Fruit fly (Drosophila melanogaster): ENCODE measurements around the gene CG5114.

CG5114 gene

dm6 chr3L:14978496-14978894 is 4.1 kb upstream of the CG5114 start:
- TF ChIP-seq CG13204 (GFP tag; optimal IDR thresholded peaks at IDR 0.05) (peak; percentile 3), Pif1B (GFP tag; optimal IDR thresholded peaks at IDR 0.05) (no peak), EcR (GFP tag; optimal IDR thresholded peaks at IDR 0.05) (peak; percentile 98), CG8159 (tag; optimal IDR thresholded peaks at IDR 0.05) (no peak), CG34367 (tag; optimal IDR thresholded peaks at IDR 0.05) (no peak), CG9948 (tag; optimal IDR thresholded peaks at IDR 0.05) (no peak), CG17806 (tag; optimal IDR thresholded peaks at IDR 0.05) (no peak), CG12605 (GFP tag; IDR thresholded peaks at IDR 0.05) (no peak), Snoo (tag; optimal IDR thresholded peaks at IDR 0.05) (no peak), CG15710 (tag; optimal IDR thresholded peaks at IDR 0.05) (no peak), CG32121 (GFP tag; IDR thresholded peaks at IDR 0.05) (peak; percentile 39), gl (tag; optimal IDR thresholded peaks at IDR 0.05) (no peak), Pif1A (GFP tag; optimal IDR thresholded peaks at IDR 0.05) (no peak), CG8301 (tag; optimal IDR thresholded peaks at IDR 0.05) (no peak), rn (GFP tag; IDR thresholded peaks at IDR 0.05) (no peak), CG4496 (GFP tag; IDR thresholded peaks at IDR 0.05) (0 out of 3 replicates have a peak, but pooled peaks have one; percentile 38), Ets98B (GFP tag; IDR thresholded peaks at IDR 0.05) (0 out of 2 replicates have a peak, but pooled peaks have one; percentile 24), fd96Ca (GFP tag; IDR thresholded peaks at IDR 0.05) (peak; percentile 73)

dm6 chr3L:14979332-14979731 is 3.3 kb upstream of the CG5114 start, which contains the start of gene CG3349:
Gene CG3349, plus strand, starts transcription at chr3L:14979620.
- TF ChIP-seq Snoo (tag; optimal IDR thresholded peaks at IDR 0.05) (no peak), Ets98B (GFP tag; IDR thresholded peaks at IDR 0.05) (no peak), fd96Ca (GFP tag; IDR thresholded peaks at IDR 0.05) (no peak), CG17806 (tag; optimal IDR thresholded peaks at IDR 0.05) (no peak), CG9948 (tag; optimal IDR thresholded peaks at IDR 0.05) (no peak), gl (tag; optimal IDR thresholded peaks at IDR 0.05) (no peak), CG10348 (GFP tag; IDR thresholded peaks at IDR 0.05) (no peak), CG15710 (tag; optimal IDR thresholded peaks at IDR 0.05) (no peak), CG14655 (GFP tag; optimal IDR thresholded peaks at IDR 0.05) (no peak)

- TF ChIP-seq EcR (GFP tag; optimal IDR thresholded peaks at IDR 0.05), result peak; percentile 66
- no peak for TF ChIP-seq CG34367 (tag; optimal IDR thresholded peaks at IDR 0.05)
Measured at dm6 chr3L:14980038-14980437, 2.6 kb upstream of the CG5114 start.

- TF ChIP-seq CG14655 (GFP tag; optimal IDR thresholded peaks at IDR 0.05), result peak; percentile 89
- peak; percentile 47 for TF ChIP-seq Snoo (tag; optimal IDR thresholded peaks at IDR 0.05)
- TF ChIP-seq CG13204 (GFP tag; optimal IDR thresholded peaks at IDR 0.05), result no peak
- no peak; the same call in 1 of the 2 replicates for TF ChIP-seq rn (GFP tag; IDR thresholded peaks at IDR 0.05)
- TF ChIP-seq CG15710 (tag; optimal IDR thresholded peaks at IDR 0.05), result peak; percentile 74
- TF ChIP-seq gl (tag; optimal IDR thresholded peaks at IDR 0.05), result peak; percentile 40
- peak; percentile 71 for TF ChIP-seq Pif1B (GFP tag; optimal IDR thresholded peaks at IDR 0.05)
- TF ChIP-seq CG17806 (tag; optimal IDR thresholded peaks at IDR 0.05), result peak; percentile 85
- TF ChIP-seq CG4496 (GFP tag; IDR thresholded peaks at IDR 0.05), result peak; percentile 95
- peak; percentile 75 for TF ChIP-seq CG34367 (tag; optimal IDR thresholded peaks at IDR 0.05)
- TF ChIP-seq CG8159 (tag; optimal IDR thresholded peaks at IDR 0.05), result peak; percentile 79
- peak; percentile 93 for TF ChIP-seq CG12605 (GFP tag; IDR thresholded peaks at IDR 0.05)
- TF ChIP-seq fd96Ca (GFP tag; IDR thresholded peaks at IDR 0.05), result no peak
- peak; percentile 44; the same call in 1 of the 2 replicates for TF ChIP-seq CG10348 (GFP tag; IDR thresholded peaks at IDR 0.05)
- TF ChIP-seq D1 (tag; optimal IDR thresholded peaks at IDR 0.05), result peak; percentile 49
- TF ChIP-seq EcR (GFP tag; optimal IDR thresholded peaks at IDR 0.05), result peak; percentile 89
- peak; percentile 95 for TF ChIP-seq Ets98B (GFP tag; IDR thresholded peaks at IDR 0.05)
- peak; percentile 93 for TF ChIP-seq CG8301 (tag; optimal IDR thresholded peaks at IDR 0.05)
- peak; percentile 84 for TF ChIP-seq Pif1A (GFP tag; optimal IDR thresholded peaks at IDR 0.05)
- peak; percentile 91 for TF ChIP-seq CG32121 (GFP tag; IDR thresholded peaks at IDR 0.05)
- peak; percentile 81 for TF ChIP-seq CG9948 (tag; optimal IDR thresholded peaks at IDR 0.05)
Measured at dm6 chr3L:14984521-14985150, 2.0 kb downstream of the CG5114 start, which contains the start of gene mnd. Gene mnd, plus strand, starts transcription at chr3L:14985100.

dm6 chr3L:14986340-14986916 is 3.8 kb downstream of the CG5114 start:
- TF ChIP-seq CG14655 (GFP tag; optimal IDR thresholded peaks at IDR 0.05) (no peak), EcR (GFP tag; optimal IDR thresholded peaks at IDR 0.05) (no peak)

- TF ChIP-seq gl (tag; optimal IDR thresholded peaks at IDR 0.05), result no peak
- no peak for TF ChIP-seq Snoo (tag; optimal IDR thresholded peaks at IDR 0.05)
- no peak for TF ChIP-seq Pif1B (GFP tag; optimal IDR thresholded peaks at IDR 0.05)
- no peak for TF ChIP-seq Pif1A (GFP tag; optimal IDR thresholded peaks at IDR 0.05)
- TF ChIP-seq CG15710 (tag; optimal IDR thresholded peaks at IDR 0.05), result no peak
- TF ChIP-seq Ets98B (GFP tag; IDR thresholded peaks at IDR 0.05), result peak; percentile 30; the same call in 1 of the 2 replicates
- no peak for TF ChIP-seq CG8159 (tag; optimal IDR thresholded peaks at IDR 0.05)
- peak; percentile 47 for TF ChIP-seq EcR (GFP tag; optimal IDR thresholded peaks at IDR 0.05)
- no peak; the same call in 2 of the 3 replicates for TF ChIP-seq fd96Ca (GFP tag; IDR thresholded peaks at IDR 0.05)
- TF ChIP-seq CG12605 (GFP tag; IDR thresholded peaks at IDR 0.05), result no peak
- TF ChIP-seq rn (GFP tag; IDR thresholded peaks at IDR 0.05), result no peak
Measured at dm6 chr3L:14986984-14987896, 4.6 kb downstream of the CG5114 start.
